Fruit fly (Drosophila melanogaster): Measurements from ENCODE around the gene C1GalTA.

Gene C1GalTA

DNA sequence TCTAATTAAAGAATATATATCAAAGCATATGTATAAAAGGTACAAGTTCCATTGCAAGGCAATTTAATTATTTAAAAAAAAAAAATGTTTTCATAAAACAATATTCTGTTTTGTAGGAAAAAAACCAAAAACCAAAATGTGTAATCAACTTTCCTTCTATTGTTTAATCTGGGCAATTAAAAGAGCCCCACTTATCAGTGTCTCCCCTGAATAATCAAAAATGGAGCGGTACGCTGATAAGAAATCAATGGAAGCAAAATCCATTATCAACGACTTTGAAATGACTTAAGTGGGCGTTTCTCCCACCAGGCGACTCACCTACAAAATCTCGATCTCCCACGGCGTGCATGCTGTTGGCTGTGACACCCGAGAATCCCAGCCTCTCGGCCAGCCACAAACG is 10.3 kb downstream of the C1GalTA start:
- no peak for TF ChIP-seq Rel (GFP tag; optimal IDR thresholded peaks at IDR 0.05)
- peak; percentile 60 for TF ChIP-seq Rel (tag; optimal IDR thresholded peaks at IDR 0.05)
- peak; percentile 30 for TF ChIP-seq rgr (GFP tag; optimal IDR thresholded peaks at IDR 0.05)
- no peak for TF ChIP-seq N (GFP tag; optimal IDR thresholded peaks at IDR 0.05)

DNA sequence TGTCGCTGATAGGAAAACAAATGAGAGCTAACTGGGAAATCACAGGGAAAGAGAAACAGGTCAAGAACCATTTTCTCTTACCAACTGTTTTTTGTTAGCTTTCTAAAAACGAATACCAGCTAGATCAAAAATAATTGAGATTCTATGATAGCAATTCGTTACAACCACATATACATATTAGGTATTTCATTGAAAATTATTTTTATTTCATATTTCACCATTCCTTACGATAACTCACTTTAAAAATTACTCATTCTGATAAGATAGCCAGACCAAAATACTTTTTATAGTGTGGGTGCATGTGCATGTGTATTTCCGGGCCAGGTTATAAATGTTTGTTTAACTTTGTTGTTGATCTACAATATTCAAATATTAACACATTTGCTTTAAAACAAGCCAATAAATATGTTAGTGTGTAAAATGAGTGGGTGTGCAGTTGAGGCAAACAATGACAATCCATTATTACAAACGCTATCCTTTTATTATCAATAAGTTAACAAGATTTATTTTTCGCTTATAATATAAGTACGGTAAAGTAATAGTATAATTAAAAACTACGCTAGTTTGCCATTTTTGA is 13.1 kb downstream of the C1GalTA start:
- TF ChIP-seq dmrt93B (GFP tag; optimal IDR thresholded peaks at IDR 0.05) (no peak), Rel (GFP tag; optimal IDR thresholded peaks at IDR 0.05) (no peak), Rel (tag; optimal IDR thresholded peaks at IDR 0.05) (peak; percentile 73), tai (GFP tag; optimal IDR thresholded peaks at IDR 0.05) (peak; percentile 25)

DNA sequence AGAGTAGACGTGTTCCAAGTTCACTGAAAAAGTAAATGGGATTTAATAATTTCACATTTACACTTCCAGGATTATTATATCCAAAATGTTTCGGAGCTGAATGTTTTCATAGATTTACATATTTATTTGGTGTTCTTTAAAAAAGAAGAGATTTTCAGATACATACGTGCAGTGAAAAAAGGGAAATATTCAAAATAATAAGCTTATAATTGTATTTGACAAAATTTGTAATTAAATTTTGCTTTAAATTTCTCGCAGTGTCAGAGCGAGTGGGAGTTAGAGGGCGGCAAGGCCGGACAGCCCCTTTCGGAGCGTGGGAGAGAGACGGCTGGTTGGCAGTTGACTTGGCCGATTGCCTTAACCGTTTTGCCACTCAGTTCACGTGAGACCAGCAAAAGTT is 14.0 kb downstream of the C1GalTA start, which contains the start of gene Tsp29Fb:
Tsp29Fb (plus strand) TSS at position 388 of the 400 bp plus-strand sequence.
- TF ChIP-seq fru (GFP tag; optimal IDR thresholded peaks at IDR 0.05) (peak; percentile 82), Vsx2 (GFP tag; optimal IDR thresholded peaks at IDR 0.05; ENCODE audit: partially characterized antibody) (peak; percentile 24), sage (GFP tag; optimal IDR thresholded peaks at IDR 0.05) (no peak), Rel (GFP tag; optimal IDR thresholded peaks at IDR 0.05) (no peak), Rel (tag; optimal IDR thresholded peaks at IDR 0.05) (peak; percentile 55), Abd-B (GFP tag; optimal IDR thresholded peaks at IDR 0.05) (no peak), Dfd (GFP tag; optimal IDR thresholded peaks at IDR 0.05) (no peak), psq (GFP tag; optimal IDR thresholded peaks at IDR 0.05) (peak; percentile 64), h (GFP tag; optimal IDR thresholded peaks at IDR 0.05) (peak; percentile 87), Myc (optimal IDR thresholded peaks at IDR 0.05) (no peak), dl (GFP tag; optimal IDR thresholded peaks at IDR 0.05; ENCODE audit: insufficient read depth in 1 of 2, partially characterized antibody in 2 of 2) (no peak), Sp1 (GFP tag; optimal IDR thresholded peaks at IDR 0.05) (peak; percentile 87), OdsH (GFP tag; optimal IDR thresholded peaks at IDR 0.05) (peak; percentile 84), Hr78 (GFP tag; optimal IDR thresholded peaks at IDR 0.05) (no peak), HLH106 (tag; optimal IDR thresholded peaks at IDR 0.05) (peak; percentile 88), Hr83 (GFP tag; optimal IDR thresholded peaks at IDR 0.05; ENCODE audit: poor library complexity, severe bottlenecking) (no peak), jim (GFP tag; optimal IDR thresholded peaks at IDR 0.05) (no peak), foxo (GFP tag; optimal IDR thresholded peaks at IDR 0.05) (peak in 1 of 2 experiments; percentile 87), CG9705 (GFP tag; optimal IDR thresholded peaks at IDR 0.05) (peak; percentile 63), rgr (GFP tag; optimal IDR thresholded peaks at IDR 0.05) (peak; percentile 79), dmrt93B (GFP tag; optimal IDR thresholded peaks at IDR 0.05) (peak; percentile 52), dsf (GFP tag; optimal IDR thresholded peaks at IDR 0.05; ENCODE audit: borderline replicate concordance) (no peak), CG32264 (GFP tag; optimal IDR thresholded peaks at IDR 0.05) (peak; percentile 24), Dif (GFP tag; optimal IDR thresholded peaks at IDR 0.05; ENCODE audit: partially characterized antibody) (peak; percentile 52), CrebA (GFP tag; optimal IDR thresholded peaks at IDR 0.05; ENCODE audit: borderline replicate concordance) (no peak), Mio (GFP tag; optimal IDR thresholded peaks at IDR 0.05) (no peak), sv (GFP tag; optimal IDR thresholded peaks at IDR 0.05) (peak; percentile 58), brk (GFP tag; optimal IDR thresholded peaks at IDR 0.05) (peak; percentile 67), Hnf4 (GFP tag; optimal IDR thresholded peaks at IDR 0.05) (peak; percentile 55), ey (GFP tag; optimal IDR thresholded peaks at IDR 0.05) (peak; percentile 80), woc (GFP tag; optimal IDR thresholded peaks at IDR 0.05) (peak; percentile 60), pan (optimal IDR thresholded peaks at IDR 0.05) (no peak), br (GFP tag; optimal IDR thresholded peaks at IDR 0.05) (peak; percentile 78), GATAd (GFP tag; optimal IDR thresholded peaks at IDR 0.05) (no peak), N (GFP tag; optimal IDR thresholded peaks at IDR 0.05) (no peak), usp (GFP tag; optimal IDR thresholded peaks at IDR 0.05) (no peak), tai (GFP tag; optimal IDR thresholded peaks at IDR 0.05) (peak; percentile 39), lola (GFP tag; optimal IDR thresholded peaks at IDR 0.05) (no peak), Jra (GFP tag; optimal IDR thresholded peaks at IDR 0.05) (peak; percentile 28)

Data from whole organism, wandering third instar larva.